Worm (Caenorhabditis elegans) whole organism, L3 larva: ENCODE measurements around the gene F35F11.2.

Experiments used
- R02D3.7 ChIP-seq: fragments of 150-350 bp; optimal IDR thresholded peaks from 2 replicates; lab custom pipeline; 2014; ENCODE audit warnings: missing biosample characterization, missing genetic modification characterization
- ZK546.5 ChIP-seq: sonication (generic microtip); optimal IDR thresholded peaks from 2 replicates; lab custom pipeline; 2017; ENCODE audit warnings: missing biosample characterization, missing genetic modification characterization
- aly-2 ChIP-seq: fragments of 150-350 bp; optimal IDR thresholded peaks from 2 replicates; lab custom pipeline; 2014; ENCODE audit warnings: missing biosample characterization, missing genetic modification characterization
- ceh-16 ChIP-seq: sonication (generic microtip); optimal IDR thresholded peaks from 2 replicates; lab custom pipeline; 2017; ENCODE audit warnings: missing biosample characterization, missing genetic modification characterization
- ceh-28 ChIP-seq: fragments of 150-350 bp; optimal IDR thresholded peaks from 2 replicates; lab custom pipeline; 2014; ENCODE audit warnings: missing biosample characterization, missing genetic modification reagents, missing genetic modification characterization
- ceh-82 ChIP-seq: fragments of 150-350 bp; optimal IDR thresholded peaks from 2 replicates; lab custom pipeline; 2014; ENCODE audit warnings: missing biosample characterization, missing genetic modification characterization
- ceh-9 ChIP-seq: sonication (generic microtip); optimal IDR thresholded peaks from 2 replicates; lab custom pipeline; 2018; ENCODE audit warnings: missing biosample characterization, missing genetic modification characterization
- daf-12 ChIP-seq: fragments of 150-350 bp; optimal IDR thresholded peaks from 2 replicates; lab custom pipeline; 2014; ENCODE audit warnings: missing biosample characterization, missing genetic modification reagents, missing genetic modification characterization
- egl-27 ChIP-seq: sonication (generic microtip); optimal IDR thresholded peaks from 4 replicates; lab custom pipeline; 2017; ENCODE audit warnings: missing biosample characterization, missing genetic modification reagents, missing genetic modification characterization
- egl-5 ChIP-seq: fragments of 150-350 bp; optimal IDR thresholded peaks from 2 replicates; lab custom pipeline; 2017; ENCODE audit warnings: missing biosample characterization, missing genetic modification reagents, missing genetic modification characterization, inconsistent platforms
- elt-2 ChIP-seq: sonication (generic microtip); optimal IDR thresholded peaks from 2 replicates; lab custom pipeline; 2016; ENCODE audit warnings: missing genetic modification reagents, mild to moderate bottlenecking, missing genetic modification characterization, missing compliant biosample characterization
- elt-3 ChIP-seq, 3 experiments: fragments of 150-350 bp in 1 of 3; sonication (generic microtip) in 2 of 3; optimal IDR thresholded peaks; 2 replicates in 2 of 3; 4 replicates in 1 of 3; lab custom pipeline; 2014 to 2017; ENCODE audit warnings: missing biosample characterization in 3 of 3, missing genetic modification characterization in 3 of 3
- eor-1 ChIP-seq, 2 experiments: fragments of 150-350 bp; optimal IDR thresholded peaks; 2 replicates each; lab custom pipeline; 2014 to 2018; ENCODE audit warnings: missing biosample characterization in 2 of 2, missing genetic modification characterization in 2 of 2
- fkh-10 ChIP-seq: sonication (generic microtip); optimal IDR thresholded peaks from 2 replicates; lab custom pipeline; 2017; ENCODE audit warnings: missing biosample characterization, missing genetic modification reagents, missing genetic modification characterization
- fkh-2 ChIP-seq: fragments of 150-350 bp; optimal IDR thresholded peaks from 2 replicates; lab custom pipeline; 2014; ENCODE audit warnings: missing biosample characterization, missing genetic modification reagents, missing genetic modification characterization
- hmg-11 ChIP-seq: sonication (generic microtip); optimal IDR thresholded peaks from 2 replicates; lab custom pipeline; 2016; ENCODE audit warnings: missing genetic modification characterization, missing compliant biosample characterization
- lin-15B ChIP-seq: fragments of 150-350 bp; optimal IDR thresholded peaks from 2 replicates; lab custom pipeline; 2014; ENCODE audit warnings: missing biosample characterization, missing genetic modification characterization
- lsy-12 ChIP-seq: sonication (generic microtip); optimal IDR thresholded peaks from 2 replicates; lab custom pipeline; 2016; ENCODE audit warnings: mild to moderate bottlenecking, missing genetic modification characterization, missing compliant biosample characterization
- mdl-1 ChIP-seq: fragments of 150-350 bp; optimal IDR thresholded peaks from 2 replicates; lab custom pipeline; 2014; ENCODE audit warnings: missing biosample characterization, missing genetic modification characterization
- mml-1 ChIP-seq: fragments of 150-350 bp; sonication (generic microtip); optimal IDR thresholded peaks from 3 replicates; lab custom pipeline; 2014; ENCODE audit warnings: missing biosample characterization, missing genetic modification characterization
- nfya-1 ChIP-seq: sonication (generic microtip); optimal IDR thresholded peaks from 2 replicates; lab custom pipeline; 2017; ENCODE audit warnings: missing genetic modification characterization, mild to moderate bottlenecking, missing compliant biosample characterization, antibody characterized with exemption, moderate library complexity; ENCODE audit not compliant: insufficient read depth
- nhr-11 ChIP-seq: fragments of 150-350 bp; optimal IDR thresholded peaks from 2 replicates; lab custom pipeline; 2014; ENCODE audit warnings: missing biosample characterization, missing genetic modification characterization
- nhr-12 ChIP-seq: fragments of 150-350 bp; optimal IDR thresholded peaks from 2 replicates; lab custom pipeline; 2014; ENCODE audit warnings: missing biosample characterization, missing genetic modification characterization
- nhr-23 ChIP-seq: fragments of 150-350 bp; optimal IDR thresholded peaks from 2 replicates; lab custom pipeline; 2014; ENCODE audit warnings: missing biosample characterization, missing genetic modification reagents, missing genetic modification characterization
- nhr-237 ChIP-seq: fragments of 150-350 bp; optimal IDR thresholded peaks from 2 replicates; lab custom pipeline; 2014; ENCODE audit warnings: missing biosample characterization, missing genetic modification characterization
- nhr-25 ChIP-seq: sonication (generic microtip); optimal IDR thresholded peaks from 2 replicates; lab custom pipeline; 2017; ENCODE audit warnings: missing biosample characterization, missing genetic modification characterization
- nhr-43 ChIP-seq: sonication (generic microtip); optimal IDR thresholded peaks from 2 replicates; lab custom pipeline; 2016; ENCODE audit warnings: mild to moderate bottlenecking, missing genetic modification characterization, missing compliant biosample characterization; ENCODE audit not compliant: poor library complexity, severe bottlenecking
- nhr-67 ChIP-seq: fragments of 150-350 bp; optimal IDR thresholded peaks from 2 replicates; lab custom pipeline; 2014; ENCODE audit warnings: missing biosample characterization, missing genetic modification characterization
- nhr-76 ChIP-seq: fragments of 150-350 bp; sonication (generic microtip); optimal IDR thresholded peaks from 5 replicates; lab custom pipeline; 2014; ENCODE audit warnings: missing biosample characterization, missing genetic modification characterization
- nhr-77 ChIP-seq: fragments of 150-350 bp; optimal IDR thresholded peaks from 2 replicates; lab custom pipeline; 2014; ENCODE audit warnings: missing biosample characterization, missing genetic modification characterization
- pha-4 ChIP-seq: fragments of 150-350 bp; optimal IDR thresholded peaks from 2 replicates; lab custom pipeline; 2014; ENCODE audit warnings: missing biosample characterization, missing genetic modification reagents, missing genetic modification characterization
- pqm-1 ChIP-seq: fragments of 150-350 bp; optimal IDR thresholded peaks from 2 replicates; lab custom pipeline; 2017; ENCODE audit warnings: missing biosample characterization, missing genetic modification characterization, inconsistent platforms
- sea-2 ChIP-seq: fragments of 150-350 bp; sonication (generic microtip); optimal IDR thresholded peaks from 4 replicates; lab custom pipeline; 2014; ENCODE audit warnings: missing biosample characterization, missing genetic modification reagents, missing genetic modification characterization
- skn-1 ChIP-seq: fragments of 150-350 bp; optimal IDR thresholded peaks from 2 replicates; lab custom pipeline; 2014; ENCODE audit warnings: missing biosample characterization, missing genetic modification characterization
- snpc-4 ChIP-seq: fragments of 150-350 bp; optimal IDR thresholded peaks from 2 replicates; lab custom pipeline; 2014; ENCODE audit warnings: missing biosample characterization, missing genetic modification characterization
- unc-39 ChIP-seq: sonication (generic microtip); optimal IDR thresholded peaks from 4 replicates; lab custom pipeline; 2017; ENCODE audit warnings: missing biosample characterization, missing genetic modification characterization
- unc-62 ChIP-seq: fragments of 150-350 bp; sonication (generic microtip); optimal IDR thresholded peaks from 4 replicates; lab custom pipeline; 2014; ENCODE audit warnings: missing biosample characterization, missing genetic modification reagents, missing genetic modification characterization
- zag-1 ChIP-seq: fragments of 150-350 bp; optimal IDR thresholded peaks from 2 replicates; lab custom pipeline; 2014; ENCODE audit warnings: missing biosample characterization, missing genetic modification characterization
- ztf-4 ChIP-seq: fragments of 150-350 bp; optimal IDR thresholded peaks from 2 replicates; lab custom pipeline; 2014; ENCODE audit warnings: missing biosample characterization, missing genetic modification characterization

The F35F11.2 gene

ce11 chrIV:4068480-4068879, 28.4 kb downstream of the F35F11.2 start, which contains the start of gene fbxb-55:
Gene fbxb-55 (plus strand): TSS chrIV:4068780.
- TF ChIP-seq fkh-2 (tag; lab: Kevin White, UChicago) (no peak), pqm-1 (no peak), nfya-1 (no peak)

- TF ChIP-seq pha-4 (tag; lab: Kevin White, UChicago) (no peak), pqm-1 (no peak), nhr-67 (tag; lab: Kevin White, UChicago) (no peak), nhr-43 (tag; lab: Kevin White, UChicago) (no peak), unc-39 (no peak), ztf-4 (tag; lab: Kevin White, UChicago) (no peak), snpc-4 (tag; lab: Kevin White, UChicago) (no peak), egl-5 (tag; lab: Kevin White, UChicago) (no peak), elt-2 (tag; lab: Kevin White, UChicago) (no peak), nhr-23 (tag; lab: Kevin White, UChicago) (no peak), ZK546.5 (tag; lab: Kevin White, UChicago) (no peak), sea-2 (GFP tag; lab: Kevin White, UChicago) (no peak), R02D3.7 (tag; lab: Kevin White, UChicago) (no peak)
Observed at ce11 chrIV:4070810-4071209, 30.7 kb downstream of the F35F11.2 start.

ce11 chrIV:4072027-4072426, 31.9 kb downstream of the F35F11.2 start, which contains the start of gene pqn-75:
Gene pqn-75 (plus strand): TSS chrIV:4072327.
- TF ChIP-seq nhr-11 (no peak), nhr-25 (no peak), hmg-11 (tag; lab: Kevin White, UChicago) (no peak), nhr-76 (no peak), zag-1 (tag; lab: Kevin White, UChicago) (no peak), unc-62 (GFP tag; lab: Kevin White, UChicago) (no peak), fkh-2 (tag; lab: Kevin White, UChicago) (no peak), eor-1 (tag; optimal IDR thresholded peaks at IDR 0.05; lab: Kevin White, UChicago) (no peak), daf-12 (no peak), sea-2 (GFP tag; lab: Kevin White, UChicago) (no peak), ztf-4 (tag; lab: Kevin White, UChicago) (no peak)

- TF ChIP-seq pha-4 (tag; lab: Kevin White, UChicago) (no peak), nhr-43 (tag; lab: Kevin White, UChicago) (no peak), R02D3.7 (tag; lab: Kevin White, UChicago) (no peak), nhr-77 (tag; lab: Kevin White, UChicago) (no peak), mml-1 (tag; lab: Kevin White, UChicago) (no peak), egl-5 (tag; lab: Kevin White, UChicago) (no peak), pqm-1 (no peak), lin-15B (tag; lab: Kevin White, UChicago) (no peak), unc-39 (no peak), elt-2 (tag; lab: Kevin White, UChicago) (no peak), nhr-23 (tag; lab: Kevin White, UChicago) (no peak), elt-3 (tag; optimal IDR thresholded peaks at IDR 0.05; lab: Kevin White, UChicago) (no peak), fkh-10 (GFP tag; lab: Kevin White, UChicago) (no peak), nhr-12 (tag; lab: Kevin White, UChicago) (no peak), ceh-9 (no peak), nhr-67 (tag; lab: Kevin White, UChicago) (no peak)
- TF ChIP-seq, all 47 proteins: peak for 0
Observed at ce11 chrIV:4074610-4075009, 34.5 kb downstream of the F35F11.2 start, which contains the start of gene W03D2.9. Gene W03D2.9 (minus strand): TSS chrIV:4074710.

ce11 chrIV:4076690-4077295, 36.7 kb downstream of the F35F11.2 start:
- no peak for TF ChIP-seq mdl-1 (tag; lab: Kevin White, UChicago)
- TF ChIP-seq nfya-1, result no peak
- TF ChIP-seq pqm-1, result no peak
- TF ChIP-seq egl-5 (tag; lab: Kevin White, UChicago), result no peak
- no peak for TF ChIP-seq ZK546.5 (tag; lab: Kevin White, UChicago)
- no peak for TF ChIP-seq aly-2 (tag; lab: Kevin White, UChicago)
- TF ChIP-seq nhr-11, result no peak
- no peak for TF ChIP-seq nhr-237 (tag; lab: Kevin White, UChicago)
- TF ChIP-seq skn-1 (tag; lab: Kevin White, UChicago), result no peak
- TF ChIP-seq lsy-12, result no peak
- TF ChIP-seq nhr-12 (tag; lab: Kevin White, UChicago), result no peak
- no peak for TF ChIP-seq ceh-82 (tag; lab: Kevin White, UChicago)
- no peak for TF ChIP-seq egl-27 (tag; lab: Kevin White, UChicago)
- no peak for TF ChIP-seq ceh-16 (tag; lab: Kevin White, UChicago)
- TF ChIP-seq daf-12, result no peak
- no peak for TF ChIP-seq ceh-28 (tag; lab: Kevin White, UChicago)
